Worm (Caenorhabditis elegans) whole organism, mixed stage, embryonic: ENCODE data around the gene C04E6.7.

ENCODE experiments used
- M03D4.4 ChIP-seq: sonication (generic microtip); optimal IDR thresholded peaks from 2 replicates; lab custom pipeline; 2017; ENCODE audit warnings: mild to moderate bottlenecking, missing genetic modification characterization, missing compliant biosample characterization
- blmp-1 ChIP-seq: fragments of 150-350 bp; optimal IDR thresholded peaks from 2 replicates; lab custom pipeline; 2014; ENCODE audit warnings: missing biosample characterization, missing genetic modification characterization
- ceh-39 ChIP-seq: fragments of 150-350 bp; optimal IDR thresholded peaks from 2 replicates; lab custom pipeline; 2014; ENCODE audit warnings: missing biosample characterization, missing genetic modification characterization
- ceh-43 ChIP-seq: fragments of 200-800 bp; sonication (Bioruptor generic); optimal IDR thresholded peaks from 2 replicates; lab custom pipeline; 2018; ENCODE audit warnings: mild to moderate bottlenecking, missing genetic modification characterization, moderate library complexity, missing compliant biosample characterization
- ceh-83 ChIP-seq: fragments of 200-800 bp; sonication (Bioruptor generic); optimal IDR thresholded peaks from 2 replicates; lab custom pipeline; 2018; ENCODE audit warnings: mild to moderate bottlenecking, missing genetic modification characterization, missing compliant biosample characterization
- ces-1 ChIP-seq: fragments of 150-350 bp; optimal IDR thresholded peaks from 2 replicates; lab custom pipeline; 2014; ENCODE audit warnings: missing biosample characterization, missing genetic modification reagents, missing genetic modification characterization
- cnd-1 ChIP-seq: fragments of 200-800 bp; sonication (Bioruptor generic); optimal IDR thresholded peaks from 2 replicates; lab custom pipeline; 2018; ENCODE audit warnings: mild to moderate bottlenecking, missing genetic modification characterization, missing compliant biosample characterization
- drap-1 ChIP-seq: fragments of 200-800 bp; sonication (Bioruptor generic); optimal IDR thresholded peaks from 3 replicates; lab custom pipeline; 2018; ENCODE audit warnings: mild to moderate bottlenecking, missing genetic modification characterization, missing compliant biosample characterization
- elt-3 ChIP-seq: fragments of 150-350 bp; optimal IDR thresholded peaks from 2 replicates; lab custom pipeline; 2014; ENCODE audit warnings: missing biosample characterization, missing genetic modification characterization
- flh-1 ChIP-seq: fragments of 200-800 bp; sonication (Bioruptor generic); optimal IDR thresholded peaks from 2 replicates; lab custom pipeline; 2018; ENCODE audit warnings: mild to moderate bottlenecking, missing genetic modification characterization, moderate library complexity, missing compliant biosample characterization
- hlh-1 ChIP-seq: fragments of 150-350 bp; optimal IDR thresholded peaks from 2 replicates; lab custom pipeline; 2014; ENCODE audit warnings: missing biosample characterization, missing genetic modification reagents, missing genetic modification characterization
- lin-13 ChIP-seq: fragments of 150-350 bp; optimal IDR thresholded peaks from 2 replicates; lab custom pipeline; 2014; ENCODE audit warnings: missing biosample characterization, missing genetic modification characterization
- lin-32 ChIP-seq: fragments of 200-800 bp; sonication (Bioruptor generic); optimal IDR thresholded peaks from 2 replicates; lab custom pipeline; 2018; ENCODE audit warnings: mild to moderate bottlenecking, missing genetic modification characterization, missing compliant biosample characterization
- lsy-2 ChIP-seq: fragments of 150-350 bp; optimal IDR thresholded peaks from 2 replicates; lab custom pipeline; 2014; ENCODE audit warnings: missing biosample characterization, missing genetic modification characterization
- mab-5 ChIP-seq: fragments of 150-350 bp; optimal IDR thresholded peaks from 2 replicates; lab custom pipeline; 2014; ENCODE audit warnings: missing biosample characterization, missing genetic modification characterization
- mep-1 ChIP-seq: fragments of 150-350 bp; optimal IDR thresholded peaks from 2 replicates; lab custom pipeline; 2017; ENCODE audit warnings: missing biosample characterization, missing genetic modification reagents, missing genetic modification characterization, inconsistent platforms
- mls-2 ChIP-seq: sonication (generic microtip); optimal IDR thresholded peaks from 2 replicates; lab custom pipeline; 2016; ENCODE audit warnings: mild to moderate bottlenecking, missing genetic modification characterization, moderate library complexity, missing compliant biosample characterization
- nhr-12 ChIP-seq: fragments of 150-350 bp; optimal IDR thresholded peaks from 2 replicates; lab custom pipeline; 2014; ENCODE audit warnings: missing biosample characterization, missing genetic modification characterization
- nhr-2 ChIP-seq: fragments of 150-350 bp; optimal IDR thresholded peaks from 2 replicates; lab custom pipeline; 2014; ENCODE audit warnings: missing biosample characterization, missing genetic modification characterization
- nhr-237 ChIP-seq: fragments of 150-350 bp; optimal IDR thresholded peaks from 2 replicates; lab custom pipeline; 2014; ENCODE audit warnings: missing biosample characterization, missing genetic modification characterization
- nhr-28 ChIP-seq: fragments of 150-350 bp; optimal IDR thresholded peaks from 2 replicates; lab custom pipeline; 2014; ENCODE audit warnings: missing biosample characterization, missing genetic modification characterization
- nhr-76 ChIP-seq: sonication (generic microtip); optimal IDR thresholded peaks from 2 replicates; lab custom pipeline; 2017; ENCODE audit warnings: missing biosample characterization, missing genetic modification characterization
- pha-4 ChIP-seq: fragments of 150-350 bp; optimal IDR thresholded peaks from 2 replicates; lab custom pipeline; 2018; ENCODE audit warnings: missing biosample characterization, missing genetic modification reagents, missing genetic modification characterization
- sem-2 ChIP-seq: fragments of 200-800 bp; sonication (Bioruptor generic); optimal IDR thresholded peaks from 2 replicates; lab custom pipeline; 2018; ENCODE audit warnings: mild to moderate bottlenecking, missing genetic modification characterization, missing compliant biosample characterization
- snpc-4 ChIP-seq: fragments of 150-350 bp; optimal IDR thresholded peaks from 2 replicates; lab custom pipeline; 2014; ENCODE audit warnings: missing biosample characterization, missing genetic modification characterization
- sptf-1 ChIP-seq: sonication (generic microtip); optimal IDR thresholded peaks from 2 replicates; lab custom pipeline; 2017; ENCODE audit warnings: mild to moderate bottlenecking, missing genetic modification characterization, moderate library complexity, missing compliant biosample characterization
- unc-120 ChIP-seq: sonication (generic microtip); optimal IDR thresholded peaks from 2 replicates; lab custom pipeline; 2017; ENCODE audit warnings: missing genetic modification characterization, missing compliant biosample characterization; ENCODE audit not compliant: poor library complexity, severe bottlenecking
- unc-39 ChIP-seq: fragments of 150-350 bp; optimal IDR thresholded peaks from 2 replicates; lab custom pipeline; 2014; ENCODE audit warnings: missing biosample characterization, missing genetic modification characterization
- zip-8 ChIP-seq: fragments of 150-350 bp; optimal IDR thresholded peaks from 2 replicates; lab custom pipeline; 2014; ENCODE audit warnings: missing biosample characterization, missing genetic modification characterization

C04E6.7 gene

ce11 chrV:5930588-5930987, 37.5 kb downstream of the C04E6.7 start, which contains the start of gene galt-1:
Gene galt-1, plus strand, starts transcription at chrV:5930905.
- TF ChIP-seq unc-39 (no peak), elt-3 (no peak), nhr-237 (tag; lab: Kevin White, UChicago) (no peak), pha-4 (tag; lab: Kevin White, UChicago) (no peak), mab-5 (tag; lab: Kevin White, UChicago) (no peak), blmp-1 (tag; lab: Kevin White, UChicago) (no peak), zip-8 (no peak), nhr-28 (no peak), lin-32 (GFP tag; lab: Kevin White, UChicago) (no peak), lsy-2 (tag; lab: Kevin White, UChicago) (no peak), sem-2 (no peak), ces-1 (GFP tag; lab: Kevin White, UChicago) (no peak), ceh-39 (no peak)

- TF ChIP-seq blmp-1 (tag; lab: Kevin White, UChicago) = no peak
- TF ChIP-seq nhr-76 = no peak
- no peak for TF ChIP-seq M03D4.4 (tag; lab: Kevin White, UChicago)
- no peak for TF ChIP-seq snpc-4 (tag; lab: Kevin White, UChicago)
- no peak for TF ChIP-seq hlh-1 (tag; lab: Kevin White, UChicago)
- TF ChIP-seq ceh-83 (GFP tag; lab: Kevin White, UChicago) = no peak
- no peak for TF ChIP-seq ceh-43 (GFP tag; lab: Kevin White, UChicago)
- TF ChIP-seq unc-39 = no peak
- TF ChIP-seq unc-120 = no peak
- no peak for TF ChIP-seq sem-2
- no peak for TF ChIP-seq elt-3
- no peak for TF ChIP-seq ceh-39
- TF ChIP-seq sptf-1 (tag; lab: Kevin White, UChicago) = no peak
- no peak for TF ChIP-seq drap-1 (GFP tag; lab: Kevin White, UChicago)
- no peak for TF ChIP-seq lin-13 (tag; lab: Kevin White, UChicago)
- TF ChIP-seq mep-1 (tag; lab: Kevin White, UChicago) = no peak
- no peak for TF ChIP-seq cnd-1 (tag; lab: Kevin White, UChicago)
- no peak for TF ChIP-seq nhr-2 (tag; lab: Kevin White, UChicago)
- TF ChIP-seq nhr-237 (tag; lab: Kevin White, UChicago) = no peak
- no peak for TF ChIP-seq flh-1 (GFP tag; lab: Kevin White, UChicago)
These were observed 43.6 kb downstream of the C04E6.7 start, which contains the start of the genes M03F8.5 and M03F8.7 for ce11 chrV:5936691-5937090. Gene M03F8.5, minus strand, starts transcription at chrV:5936791. Gene M03F8.7, plus strand, starts transcription at chrV:5936939.

- no peak for TF ChIP-seq lin-32 (GFP tag; lab: Kevin White, UChicago)
- no peak for TF ChIP-seq unc-120
- TF ChIP-seq hlh-1 (tag; lab: Kevin White, UChicago) = no peak
- TF ChIP-seq nhr-28 = no peak
- peak; percentile 33 for TF ChIP-seq lsy-2 (tag; lab: Kevin White, UChicago)
- TF ChIP-seq elt-3 = no peak
- no peak for TF ChIP-seq zip-8
- TF ChIP-seq ces-1 (GFP tag; lab: Kevin White, UChicago) = peak; percentile 41
- peak; percentile 15 for TF ChIP-seq pha-4 (tag; lab: Kevin White, UChicago)
- TF ChIP-seq flh-1 (GFP tag; lab: Kevin White, UChicago) = no peak
- peak; percentile 6 for TF ChIP-seq blmp-1 (tag; lab: Kevin White, UChicago)
- TF ChIP-seq, all 35 proteins: peak for 4
These were observed 46.5 kb downstream of the C04E6.7 start, which contains the start of gene syf-3 for ce11 chrV:5939503-5940072. Gene syf-3, plus strand, starts transcription at chrV:5940022.

ce11 chrV:5943167-5943566, 50.1 kb downstream of the C04E6.7 start, which contains the start of gene pst-1:
Gene pst-1, plus strand, starts transcription at chrV:5943467.
- TF ChIP-seq mls-2 (tag; lab: Kevin White, UChicago) = no peak
- no peak for TF ChIP-seq unc-39
- TF ChIP-seq nhr-12 (tag; lab: Kevin White, UChicago) = no peak
- TF ChIP-seq nhr-237 (tag; lab: Kevin White, UChicago) = no peak
- TF ChIP-seq blmp-1 (tag; lab: Kevin White, UChicago) = no peak
- no peak for TF ChIP-seq unc-120
- TF ChIP-seq, all 35 proteins: peak for 0
